Worm (Caenorhabditis elegans): ENCODE results near the gene fbxa-188.

DNA sequence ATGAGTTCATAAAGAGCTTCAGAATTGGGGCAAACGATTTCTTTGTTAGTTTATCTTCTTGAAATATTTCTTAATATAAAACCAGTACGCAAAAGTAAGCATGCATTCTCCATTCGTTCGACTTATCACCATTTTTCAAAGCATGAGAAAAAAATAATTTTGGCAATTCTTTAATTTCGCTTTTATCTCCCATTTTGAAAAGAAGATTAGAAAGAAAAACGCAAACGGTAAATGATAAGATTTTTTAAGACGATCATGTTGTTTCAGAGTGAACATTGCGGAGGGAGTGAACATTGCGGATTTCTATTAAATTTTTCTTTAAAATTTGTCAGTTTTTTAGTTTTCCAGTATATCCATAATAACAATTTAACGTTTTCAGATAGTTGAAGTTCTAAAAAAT lies 5.4 kb downstream of the fbxa-188 start:
- TF ChIP-seq snpc-4 (GFP tag; optimal IDR thresholded peaks at IDR 0.05) (no peak), snpc-4 (tag; optimal IDR thresholded peaks at IDR 0.05) (no peak), snpc-3.4 (tag; optimal IDR thresholded peaks at IDR 0.05) (no peak), lag-1 (GFP tag; IDR thresholded peaks at IDR 0.05) (no peak), somi-1 (GFP tag; optimal IDR thresholded peaks at IDR 0.05) (no peak), mel-28 (tag; optimal IDR thresholded peaks at IDR 0.05; ENCODE audit: borderline replicate concordance) (no peak)

Measured in whole organism, young adult.